Fruit fly (Drosophila melanogaster): Measurements from ENCODE around the gene Flad2.

Gene Flad2

DNA sequence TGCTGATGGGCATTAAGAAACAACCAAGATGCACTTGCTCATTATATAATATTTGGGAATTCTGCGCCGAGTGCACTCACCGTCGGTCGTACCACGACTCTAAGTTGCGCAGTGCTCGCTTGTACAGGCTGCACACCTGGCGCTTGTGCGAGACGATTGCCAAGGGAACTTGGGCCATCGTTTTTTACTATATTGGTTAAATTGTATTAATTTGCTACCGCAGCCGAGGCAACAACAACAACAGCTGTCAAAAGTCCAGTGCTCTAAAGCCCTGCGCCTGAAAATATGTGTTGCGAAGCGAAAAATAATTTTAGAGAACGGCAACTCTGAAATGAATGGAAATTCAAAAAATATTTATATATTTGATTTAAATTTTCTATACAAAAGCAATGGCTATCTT lies 41.6 kb upstream of the Flad2 start, which contains the start of gene ND-B22 (continued):
- TF ChIP-seq phol (tag; optimal IDR thresholded peaks at IDR 0.05) (peak; percentile 46), grau (tag; optimal IDR thresholded peaks at IDR 0.05) (peak; percentile 43), CG2678 (tag; optimal IDR thresholded peaks at IDR 0.05) (peak; percentile 28), Hsf (GFP tag; optimal IDR thresholded peaks at IDR 0.05) (peak; percentile 47), HHEX (GFP tag; optimal IDR thresholded peaks at IDR 0.05) (peak; percentile 47), Scr (GFP tag; IDR thresholded peaks at IDR 0.05; ENCODE audit: partially characterized antibody) (0 out of 2 replicates have a peak, but pooled peaks have one; percentile 25), CG10267 (tag; optimal IDR thresholded peaks at IDR 0.05) (peak; percentile 93), ewg (GFP tag; optimal IDR thresholded peaks at IDR 0.05) (peak; percentile 52), CG18599 (GFP tag; optimal IDR thresholded peaks at IDR 0.05) (peak; percentile 51), CG11456 (GFP tag; IDR thresholded peaks at IDR 0.05) (peak; percentile 12; the same call in 1 of the 3 replicates), CTCF (GFP tag; optimal IDR thresholded peaks at IDR 0.05) (peak; percentile 8), slbo (GFP tag; IDR thresholded peaks at IDR 0.05) (peak; percentile 69), CG10209 (GFP tag; optimal IDR thresholded peaks at IDR 0.05) (peak; percentile 33), CG3407 (GFP tag; optimal IDR thresholded peaks at IDR 0.05) (peak; percentile 26), Hmr (GFP tag; optimal IDR thresholded peaks at IDR 0.05) (peak; percentile 38), pum (GFP tag; optimal IDR thresholded peaks at IDR 0.05) (peak; percentile 26), CG9817 (tag; optimal IDR thresholded peaks at IDR 0.05) (peak; percentile 40), CG17568 (GFP tag; optimal IDR thresholded peaks at IDR 0.05) (no peak), Oli (tag; optimal IDR thresholded peaks at IDR 0.05) (no peak), Antp (GFP tag; optimal IDR thresholded peaks at IDR 0.05) (peak; percentile 4), Ssrp (tag; optimal IDR thresholded peaks at IDR 0.05) (peak; percentile 6), CG2129 (GFP tag; IDR thresholded peaks at IDR 0.05; ENCODE audit: partially characterized antibody) (no peak), CG11504 (tag; optimal IDR thresholded peaks at IDR 0.05) (peak; percentile 32), Atf6 (GFP tag; IDR thresholded peaks at IDR 0.05) (0 out of 2 replicates have a peak, but pooled peaks have one; percentile 13), fu2 (GFP tag; optimal IDR thresholded peaks at IDR 0.05) (peak; percentile 25), CG5245 (GFP tag; optimal IDR thresholded peaks at IDR 0.05) (peak; percentile 25), CG8478 (optimal IDR thresholded peaks at IDR 0.05) (no peak), bcd (GFP tag; optimal IDR thresholded peaks at IDR 0.05) (peak; percentile 37), bbx (GFP tag; IDR thresholded peaks at IDR 0.05; ENCODE audit: partially characterized antibody) (peak; percentile 41), B-H2 (GFP tag; optimal IDR thresholded peaks at IDR 0.05) (peak; percentile 88), zen (tag; optimal IDR thresholded peaks at IDR 0.05) (peak; percentile 12), unpg (GFP tag; optimal IDR thresholded peaks at IDR 0.05) (peak; percentile 19), pros (GFP tag; optimal IDR thresholded peaks at IDR 0.05) (no peak), da (GFP tag; optimal IDR thresholded peaks at IDR 0.05) (no peak), zfh2 (GFP tag; optimal IDR thresholded peaks at IDR 0.05) (peak; percentile 40), hbn (GFP tag; IDR thresholded peaks at IDR 0.05; ENCODE audit: partially characterized antibody) (peak; percentile 37; the same call in 1 of the 2 replicates), CG31388 (GFP tag; optimal IDR thresholded peaks at IDR 0.05) (no peak), wek (GFP tag; optimal IDR thresholded peaks at IDR 0.05) (no peak), B-H1 (GFP tag; IDR thresholded peaks at IDR 0.05) (no peak), CG4820 (GFP tag; optimal IDR thresholded peaks at IDR 0.05) (peak; percentile 39), tna (GFP tag; IDR thresholded peaks at IDR 0.05; ENCODE audit: partially characterized antibody) (0 out of 2 replicates have a peak, but pooled peaks have one; percentile 33), CG14710 (tag; optimal IDR thresholded peaks at IDR 0.05) (peak; percentile 42), Sin3A (optimal IDR thresholded peaks at IDR 0.05) (no peak), lbe (GFP tag; optimal IDR thresholded peaks at IDR 0.05) (peak; percentile 56), onecut (GFP tag; IDR thresholded peaks at IDR 0.05) (no peak), odd (GFP tag; optimal IDR thresholded peaks at IDR 0.05) (peak; percentile 32), CG13287 (GFP tag; IDR thresholded peaks at IDR 0.05; ENCODE audit: partially characterized antibody) (peak; percentile 63), az2 (GFP tag; optimal IDR thresholded peaks at IDR 0.05) (peak; percentile 24), CG31441 (GFP tag; IDR thresholded peaks at IDR 0.05) (peak; percentile 39; the same call in 1 of the 2 replicates), Fer3 (tag; optimal IDR thresholded peaks at IDR 0.05) (peak; percentile 31)

Data from whole organism, embryonic.